Worm (Caenorhabditis elegans) whole organism, midembryonic: ENCODE data around the gene T07D1.3.

Experiments used
- T22C8.4 ChIP-seq: fragments of 200-800 bp; sonication (Bioruptor generic); IDR thresholded peaks from 2 replicates; pipeline ENCODE4 v1.3.6; 2022; ENCODE audit warnings: missing genetic modification characterization, missing compliant biosample characterization
- cog-1 ChIP-seq: sonication (generic microtip); optimal IDR thresholded peaks from 2 replicates; lab custom pipeline; 2016; ENCODE audit warnings: missing genetic modification characterization, missing compliant biosample characterization
- flt-1 ChIP-seq: fragments of 200-800 bp; sonication (Bioruptor generic); IDR thresholded peaks from 2 replicates; pipeline ENCODE4 v1.3.6; 2022; ENCODE audit warnings: missing genetic modification characterization, missing compliant biosample characterization
- klf-2 ChIP-seq: fragments of 200-800 bp; sonication (Bioruptor generic); conservative IDR thresholded peaks from 2 replicates; pipeline ENCODE4 v1.3.6; 2022; ENCODE audit warnings: missing genetic modification reagents, missing genetic modification characterization, missing compliant biosample characterization
- med-1 ChIP-seq: sonication (generic microtip); optimal IDR thresholded peaks from 2 replicates; lab custom pipeline; 2017; ENCODE audit warnings: missing genetic modification characterization, mild to moderate bottlenecking, missing compliant biosample characterization, antibody characterized with exemption, missing genetic modification reagents; ENCODE audit not compliant: insufficient read depth
- ref-1 ChIP-seq: fragments of 200-800 bp; sonication (Bioruptor generic); conservative IDR thresholded peaks from 2 replicates; pipeline ENCODE4 v1.3.6; 2022; ENCODE audit warnings: missing genetic modification reagents, missing genetic modification characterization, missing compliant biosample characterization
- tab-1 ChIP-seq: fragments of 200-800 bp; sonication (Bioruptor generic); IDR thresholded peaks from 2 replicates; pipeline ENCODE4 v1.3.6; 2022; ENCODE audit warnings: missing genetic modification characterization, missing compliant biosample characterization
- ztf-23 ChIP-seq: fragments of 200-800 bp; sonication (Bioruptor generic); IDR thresholded peaks from 2 replicates; pipeline ENCODE4 v1.3.6; 2022; ENCODE audit warnings: missing genetic modification reagents, missing genetic modification characterization, missing compliant biosample characterization
- ztf-29 ChIP-seq: fragments of 200-800 bp; sonication (Bioruptor generic); IDR thresholded peaks from 2 replicates; pipeline ENCODE4 v1.3.6; 2022; ENCODE audit warnings: missing genetic modification reagents, missing genetic modification characterization, missing compliant biosample characterization

The T07D1.3 gene

DNA sequence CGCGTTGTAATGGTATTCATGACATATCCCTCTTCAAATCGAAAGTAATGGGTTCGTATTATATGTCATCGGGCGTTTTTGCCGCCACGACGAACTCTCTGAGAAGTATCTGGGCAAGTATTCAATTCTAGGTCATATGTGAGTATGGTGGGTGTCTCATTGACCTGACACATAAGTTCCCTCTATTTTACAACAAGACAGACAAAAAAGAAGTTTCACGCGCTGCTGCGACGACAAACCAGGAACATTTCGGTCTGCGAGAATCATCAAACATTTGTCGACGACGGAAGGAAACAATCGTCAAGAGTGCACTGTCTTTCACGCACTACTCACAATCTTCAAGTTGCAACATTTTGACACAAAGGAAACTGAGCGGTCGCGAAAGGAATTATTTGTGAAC is 17.9 kb downstream of the T07D1.3 start:
- no peak for TF ChIP-seq ztf-29 (GFP tag; lab: Robert Waterston, UW)
- no peak for TF ChIP-seq T22C8.4 (GFP tag; lab: Robert Waterston, UW)
- TF ChIP-seq med-1 (GFP tag; lab: Kevin White, UChicago), result no peak

DNA sequence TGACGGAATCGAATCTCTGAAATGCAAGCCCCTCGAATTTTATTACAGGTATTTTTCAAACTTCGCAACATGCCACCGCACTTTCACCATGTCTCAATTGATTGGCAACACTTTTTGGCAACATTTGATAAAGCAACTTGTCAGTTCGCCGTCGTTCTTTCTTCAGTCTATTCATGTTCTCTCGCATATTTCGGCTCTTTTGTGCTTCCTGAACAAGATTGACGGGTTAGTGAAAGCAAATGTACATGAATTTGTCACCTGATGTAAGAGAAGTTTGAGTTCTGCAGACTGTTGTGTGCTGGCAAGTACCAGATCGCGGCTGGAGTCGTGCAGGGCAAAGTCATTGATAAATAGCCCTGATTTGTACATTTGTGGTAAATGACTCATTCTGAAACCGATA is 21.1 kb downstream of the T07D1.3 start:
- TF ChIP-seq T22C8.4 (GFP tag; lab: Robert Waterston, UW) (no peak), tab-1 (GFP tag; lab: Robert Waterston, UW) (no peak), med-1 (GFP tag; lab: Kevin White, UChicago) (no peak), klf-2 (GFP tag; lab: Robert Waterston, UW) (no peak), ztf-29 (GFP tag; lab: Robert Waterston, UW) (no peak), ztf-23 (GFP tag; lab: Robert Waterston, UW) (no peak), ref-1 (GFP tag; lab: Robert Waterston, UW) (no peak), flt-1 (no peak)

DNA sequence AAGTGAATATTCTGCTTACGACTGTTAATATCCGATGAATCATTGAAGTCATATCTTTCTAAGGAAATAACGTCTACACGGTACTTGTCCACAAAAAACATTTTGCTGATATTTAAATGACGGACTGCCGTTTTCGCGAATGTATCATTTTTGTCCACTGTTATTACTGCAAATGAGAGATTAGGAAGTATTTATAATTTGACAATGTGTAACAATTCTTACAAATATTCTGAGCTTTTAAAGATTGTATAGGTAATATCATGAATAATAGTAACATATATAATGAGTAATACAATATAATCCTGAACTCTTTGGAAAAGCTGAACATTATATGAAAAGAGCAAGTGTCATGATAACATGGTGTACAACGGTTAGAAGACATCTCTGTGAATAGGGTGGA is 23.4 kb downstream of the T07D1.3 start, which contains the start of gene glr-7:
TSS of gene glr-7 (minus strand) at position 101 of the 400 bp plus-strand sequence.
- TF ChIP-seq flt-1 (no peak), klf-2 (GFP tag; lab: Robert Waterston, UW) (no peak), cog-1 (tag; lab: Kevin White, UChicago) (no peak), med-1 (GFP tag; lab: Kevin White, UChicago) (no peak), ztf-23 (GFP tag; lab: Robert Waterston, UW) (no peak), ref-1 (GFP tag; lab: Robert Waterston, UW) (no peak), T22C8.4 (GFP tag; lab: Robert Waterston, UW) (no peak), tab-1 (GFP tag; lab: Robert Waterston, UW) (no peak)

DNA sequence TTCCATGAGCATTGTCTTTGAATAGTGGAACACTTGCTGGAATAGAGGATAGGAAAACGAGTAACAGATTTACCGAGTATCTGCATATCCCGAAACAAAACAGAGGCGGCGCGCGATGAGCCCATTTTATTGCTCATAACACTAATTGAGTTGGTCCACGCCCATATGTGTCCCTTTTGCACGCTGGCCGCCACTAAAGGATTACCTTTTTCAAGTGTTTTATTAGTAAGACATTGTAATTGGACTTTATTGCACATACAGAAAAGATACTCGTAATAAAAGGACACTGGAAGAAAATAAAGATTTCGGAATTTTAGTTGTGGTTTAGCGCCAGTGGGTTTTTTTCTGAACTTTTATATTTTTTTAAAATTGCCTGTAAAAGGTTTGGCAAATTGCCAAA is 29.9 kb downstream of the T07D1.3 start, which contains the start of gene hlh-15:
TSS of gene hlh-15 (minus strand) at position 101 of the 400 bp plus-strand sequence.
- TF ChIP-seq klf-2 (GFP tag; lab: Robert Waterston, UW), result no peak
- no peak for TF ChIP-seq T22C8.4 (GFP tag; lab: Robert Waterston, UW)
- no peak for TF ChIP-seq tab-1 (GFP tag; lab: Robert Waterston, UW)
- TF ChIP-seq flt-1, result no peak
- TF ChIP-seq ztf-23 (GFP tag; lab: Robert Waterston, UW), result no peak
- no peak for TF ChIP-seq med-1 (GFP tag; lab: Kevin White, UChicago)
- TF ChIP-seq ztf-29 (GFP tag; lab: Robert Waterston, UW), result no peak
- no peak for TF ChIP-seq ref-1 (GFP tag; lab: Robert Waterston, UW)

DNA sequence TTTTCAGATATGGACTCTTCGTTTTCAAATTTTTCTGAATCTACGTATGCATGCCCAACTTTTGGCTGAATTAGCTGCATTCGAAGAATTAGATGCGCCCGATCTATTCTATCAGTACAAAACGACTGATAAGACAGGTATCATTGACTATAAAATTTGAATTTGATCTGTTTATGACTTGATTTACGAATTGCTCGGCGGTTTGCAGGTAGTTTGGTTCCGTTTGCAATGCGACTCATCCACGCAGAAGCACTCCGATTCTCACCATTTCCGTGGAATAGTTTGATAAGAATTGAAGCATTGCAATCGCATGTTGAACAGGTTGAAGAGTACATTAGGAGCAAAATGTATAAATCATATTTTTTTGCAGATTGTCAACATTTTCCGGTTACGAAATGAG is 32.2 kb downstream of the T07D1.3 start:
- TF ChIP-seq cog-1 (tag; lab: Kevin White, UChicago) (no peak), T22C8.4 (GFP tag; lab: Robert Waterston, UW) (no peak), ztf-23 (GFP tag; lab: Robert Waterston, UW) (no peak), tab-1 (GFP tag; lab: Robert Waterston, UW) (no peak), med-1 (GFP tag; lab: Kevin White, UChicago) (no peak), ztf-29 (GFP tag; lab: Robert Waterston, UW) (no peak), ref-1 (GFP tag; lab: Robert Waterston, UW) (no peak), flt-1 (no peak), klf-2 (GFP tag; lab: Robert Waterston, UW) (no peak)

DNA sequence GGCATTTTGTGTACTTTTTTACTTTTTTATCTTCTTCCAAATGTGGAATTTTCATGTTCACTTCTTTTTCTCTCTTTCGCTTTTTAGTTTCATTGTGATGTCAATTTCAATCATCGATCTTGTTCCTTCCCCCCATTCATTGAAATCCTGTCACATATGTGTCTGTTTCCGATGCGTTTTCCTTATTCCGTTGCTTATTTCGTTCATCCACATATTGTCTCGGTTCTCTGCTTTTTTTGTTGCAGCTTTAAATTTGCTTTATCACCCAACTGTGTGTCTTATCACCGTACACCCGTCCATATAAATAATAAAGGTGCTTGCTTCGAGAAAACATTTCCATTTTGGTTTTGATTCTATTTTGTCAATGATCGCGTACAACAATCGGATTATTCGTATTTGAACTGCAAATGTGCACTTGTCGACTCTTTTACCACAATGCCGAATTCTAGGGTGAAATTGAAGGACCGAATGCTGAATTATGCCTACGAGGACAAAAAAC is 33.9 kb downstream of the T07D1.3 start, which contains the start of the genes C43H6.12 and trpp-12:
TSS of gene C43H6.12 (plus strand) at position 365 of the 499 bp plus-strand sequence.
TSS of gene trpp-12 (plus strand) at position 449 of the 499 bp plus-strand sequence.
- TF ChIP-seq klf-2 (GFP tag; lab: Robert Waterston, UW), result no peak

DNA sequence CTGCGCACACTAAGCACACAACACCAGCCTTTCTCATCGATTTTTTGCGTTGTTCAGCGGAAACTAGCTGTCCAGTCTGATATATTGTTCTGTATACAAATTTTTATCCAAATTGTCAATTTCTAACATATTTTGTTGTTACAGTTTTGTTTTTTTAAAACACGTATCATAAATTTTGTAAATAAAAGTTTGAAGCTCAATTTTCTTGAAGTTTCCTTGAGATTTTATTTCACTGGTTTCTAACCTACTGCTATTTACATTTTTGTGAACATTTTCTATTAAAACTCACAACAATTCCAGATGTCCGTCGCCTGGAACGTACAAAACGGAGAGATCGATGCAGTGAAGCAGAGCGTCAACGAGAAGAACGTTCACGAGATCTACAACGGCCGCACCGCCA is 36.0 kb downstream of the T07D1.3 start, which contains the start of gene mtpn-1:
TSS of gene mtpn-1 (plus strand) at position 301 of the 400 bp plus-strand sequence.
- TF ChIP-seq ref-1 (GFP tag; lab: Robert Waterston, UW), result no peak

DNA sequence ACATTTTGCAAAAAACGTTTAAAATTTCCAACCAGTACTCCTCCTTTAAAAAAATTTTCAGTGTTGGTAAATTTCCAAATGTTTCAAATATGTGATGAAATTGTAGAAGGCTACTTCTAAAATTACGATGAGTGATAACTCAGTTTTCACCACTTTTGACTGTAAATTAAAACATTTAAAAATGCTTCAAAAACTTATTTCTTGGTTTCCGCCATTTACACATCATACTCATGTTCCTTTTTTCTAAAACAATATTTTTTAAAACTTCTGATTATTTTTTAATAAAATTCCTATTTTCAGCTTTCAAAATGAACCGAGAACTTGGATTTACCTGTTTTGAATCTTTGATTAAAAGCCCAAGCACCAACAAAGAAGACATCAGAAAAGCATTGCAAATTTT is 39.5 kb downstream of the T07D1.3 start, which contains the start of gene C43H6.4:
TSS of gene C43H6.4 (plus strand) at position 301 of the 400 bp plus-strand sequence.
- TF ChIP-seq cog-1 (tag; lab: Kevin White, UChicago), result no peak
- TF ChIP-seq tab-1 (GFP tag; lab: Robert Waterston, UW), result no peak
- TF ChIP-seq ztf-23 (GFP tag; lab: Robert Waterston, UW), result no peak
- no peak for TF ChIP-seq med-1 (GFP tag; lab: Kevin White, UChicago)
- TF ChIP-seq flt-1, result no peak
- TF ChIP-seq ztf-29 (GFP tag; lab: Robert Waterston, UW), result no peak
- TF ChIP-seq klf-2 (GFP tag; lab: Robert Waterston, UW), result no peak
- no peak for TF ChIP-seq ref-1 (GFP tag; lab: Robert Waterston, UW)
- no peak for TF ChIP-seq T22C8.4 (GFP tag; lab: Robert Waterston, UW)

DNA sequence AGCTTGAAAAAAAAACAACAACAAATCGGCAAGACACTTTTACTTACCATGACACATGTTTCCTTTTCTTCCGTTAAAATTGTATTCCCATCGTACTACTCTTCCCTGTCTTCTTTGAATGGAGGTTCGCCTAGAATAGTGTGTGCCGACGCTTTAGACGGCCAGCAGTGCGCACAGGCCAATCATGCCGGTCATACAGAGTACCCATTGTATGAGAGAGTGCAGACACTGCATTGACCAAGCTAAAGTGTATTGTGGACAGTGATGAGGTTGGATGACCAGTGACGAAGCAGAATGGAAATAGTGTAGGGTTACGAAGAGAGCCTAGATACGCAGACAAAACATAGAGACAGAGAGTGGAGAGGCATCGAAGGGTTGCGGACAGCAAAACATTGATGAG is 41.3 kb downstream of the T07D1.3 start, which contains the start of gene dhhc-9:
TSS of gene dhhc-9 (minus strand) at position 154 of the 400 bp plus-strand sequence.
- peak; percentile 27 for TF ChIP-seq cog-1 (tag; lab: Kevin White, UChicago)
- no peak for TF ChIP-seq tab-1 (GFP tag; lab: Robert Waterston, UW)
- 0 out of 2 replicates have a peak, but pooled peaks have one; percentile 34 for TF ChIP-seq flt-1

DNA sequence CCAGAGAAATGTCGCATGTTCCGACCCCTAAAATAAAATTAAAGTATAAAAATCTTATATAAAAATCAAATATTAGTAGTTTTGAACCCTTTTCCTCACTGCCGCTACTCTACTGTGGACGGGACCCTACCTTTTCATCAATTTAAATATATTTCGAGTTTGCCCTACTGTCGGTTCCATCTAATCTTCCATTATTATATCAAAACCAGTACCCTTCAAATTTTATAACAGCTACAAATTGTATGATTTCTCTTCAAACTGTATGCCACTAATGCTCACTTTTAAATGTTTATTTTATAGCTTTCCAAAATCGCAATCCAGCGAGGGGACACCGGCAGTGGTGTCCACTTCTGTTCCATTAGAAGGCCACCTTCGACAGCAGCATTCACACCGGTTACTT is 48.2 kb downstream of the T07D1.3 start, which contains the start of gene C43H6.6:
TSS of gene C43H6.6 (plus strand) at position 301 of the 400 bp plus-strand sequence.
- no peak for TF ChIP-seq cog-1 (tag; lab: Kevin White, UChicago)
- TF ChIP-seq klf-2 (GFP tag; lab: Robert Waterston, UW), result no peak
- TF ChIP-seq ztf-23 (GFP tag; lab: Robert Waterston, UW), result no peak
- no peak for TF ChIP-seq T22C8.4 (GFP tag; lab: Robert Waterston, UW)
- TF ChIP-seq tab-1 (GFP tag; lab: Robert Waterston, UW), result no peak
- no peak for TF ChIP-seq flt-1
- no peak for TF ChIP-seq ref-1 (GFP tag; lab: Robert Waterston, UW)
- no peak for TF ChIP-seq med-1 (GFP tag; lab: Kevin White, UChicago)
- TF ChIP-seq ztf-29 (GFP tag; lab: Robert Waterston, UW), result no peak
